Worm (Caenorhabditis elegans) whole organism, early embryonic: ENCODE data around the gene C04A11.2.

Source experiments
- B0310.2 ChIP-seq: sonication (generic microtip); optimal IDR thresholded peaks from 2 replicates; lab custom pipeline; 2016; ENCODE audit warnings: mild to moderate bottlenecking, missing genetic modification characterization, missing compliant biosample characterization
- F13C5.2 ChIP-seq: sonication (generic microtip); optimal IDR thresholded peaks from 2 replicates; lab custom pipeline; 2017; ENCODE audit warnings: mild to moderate bottlenecking, missing genetic modification characterization, inconsistent platforms, missing compliant biosample characterization
- aly-1 ChIP-seq: sonication (generic microtip); optimal IDR thresholded peaks from 2 replicates; lab custom pipeline; 2016; ENCODE audit warnings: missing genetic modification characterization, missing compliant biosample characterization
- ama-1 ChIP-seq: fragments of 150-350 bp; optimal IDR thresholded peaks from 2 replicates; lab custom pipeline; 2014
- ceh-13 ChIP-seq: fragments of 200-800 bp; sonication (Bioruptor generic); optimal IDR thresholded peaks from 2 replicates; lab custom pipeline; 2018; ENCODE audit warnings: mild to moderate bottlenecking, missing genetic modification characterization, missing compliant biosample characterization
- ceh-36 ChIP-seq: sonication (generic microtip); optimal IDR thresholded peaks from 2 replicates; lab custom pipeline; 2016; ENCODE audit warnings: missing genetic modification characterization, inconsistent platforms, missing compliant biosample characterization
- ets-7 ChIP-seq: sonication (generic microtip); optimal IDR thresholded peaks from 2 replicates; lab custom pipeline; 2016; ENCODE audit warnings: missing genotype, missing genetic modification characterization, missing compliant biosample characterization
- flt-1 ChIP-seq: fragments of 200-800 bp; sonication (Bioruptor generic); IDR thresholded peaks from 2 replicates; pipeline ENCODE4 v1.3.6; 2022; ENCODE audit warnings: missing genetic modification characterization, missing compliant biosample characterization
- hmbx-1 ChIP-seq: sonication (generic microtip); optimal IDR thresholded peaks from 2 replicates; lab custom pipeline; 2016; ENCODE audit warnings: mild to moderate bottlenecking, missing genetic modification characterization, missing compliant biosample characterization
- hmg-4 ChIP-seq: fragments of 200-800 bp; sonication (Bioruptor generic); optimal IDR thresholded peaks from 2 replicates; lab custom pipeline; 2018; ENCODE audit warnings: mild to moderate bottlenecking, missing genetic modification characterization, missing compliant biosample characterization
- hnd-1 ChIP-seq: sonication (generic microtip); optimal IDR thresholded peaks from 2 replicates; lab custom pipeline; 2016; ENCODE audit warnings: missing genetic modification characterization, missing compliant biosample characterization
- pes-1 ChIP-seq: fragments of 200-800 bp; sonication (Bioruptor generic); IDR thresholded peaks from 2 replicates; pipeline ENCODE4 v1.3.6; 2022; ENCODE audit warnings: missing genetic modification reagents, missing genetic modification characterization, missing compliant biosample characterization
- scrt-1 ChIP-seq: fragments of 200-800 bp; sonication (Bioruptor generic); IDR thresholded peaks from 2 replicates; pipeline ENCODE4 v1.3.6; 2022; ENCODE audit warnings: missing genetic modification characterization, missing compliant biosample characterization
- sea-1 ChIP-seq: fragments of 200-800 bp; sonication (Bioruptor generic); conservative IDR thresholded peaks from 2 replicates; pipeline ENCODE4 v1.3.6; 2022; ENCODE audit warnings: missing genetic modification characterization, missing compliant biosample characterization
- tbx-11 ChIP-seq: fragments of 200-800 bp; sonication (Bioruptor generic); IDR thresholded peaks from 2 replicates; pipeline ENCODE4 v1.3.6; 2022; ENCODE audit warnings: missing genetic modification characterization, missing compliant biosample characterization
- tbx-37 ChIP-seq: fragments of 200-800 bp; sonication (Bioruptor generic); conservative IDR thresholded peaks from 2 replicates; pipeline ENCODE4 v1.3.6; 2022; ENCODE audit warnings: missing genetic modification reagents, missing genetic modification characterization, missing compliant biosample characterization
- tra-4 ChIP-seq: sonication (generic microtip); optimal IDR thresholded peaks from 2 replicates; lab custom pipeline; 2017; ENCODE audit warnings: missing genetic modification characterization, missing compliant biosample characterization

The C04A11.2 gene

ce11 chrX:13668728-13669127 lies at the start of gene C04A11.2:
Gene C04A11.2, minus strand, starts transcription at chrX:13668828.
- TF ChIP-seq ceh-36, result no peak
- no peak for TF ChIP-seq F13C5.2 (tag; lab: Kevin White, UChicago)
- no peak for TF ChIP-seq hnd-1 (tag; lab: Kevin White, UChicago)
- no peak for TF ChIP-seq ama-1 (lab: Kevin White, UChicago)
- TF ChIP-seq flt-1 (GFP tag; lab: Robert Waterston, UW), result no peak
- no peak for TF ChIP-seq scrt-1 (GFP tag; lab: Robert Waterston, UW)
- TF ChIP-seq tbx-11 (GFP tag; lab: Robert Waterston, UW), result no peak
- TF ChIP-seq aly-1 (tag; lab: Kevin White, UChicago), result no peak
- no peak for TF ChIP-seq sea-1

ce11 chrX:13717053-13717671 lies 48.5 kb upstream of the C04A11.2 start, which contains the start of gene shc-3:
Gene shc-3, plus strand, starts transcription at chrX:13717536.
- TF ChIP-seq B0310.2 (no peak), pes-1 (GFP tag; lab: Robert Waterston, UW) (no peak), ama-1 (lab: Kevin White, UChicago) (no peak), ceh-13 (GFP tag; lab: Kevin White, UChicago) (no peak), tra-4 (no peak), scrt-1 (GFP tag; lab: Robert Waterston, UW) (no peak), tbx-37 (GFP tag; lab: Robert Waterston, UW) (no peak), ets-7 (tag; lab: Kevin White, UChicago) (no peak)

DNA sequence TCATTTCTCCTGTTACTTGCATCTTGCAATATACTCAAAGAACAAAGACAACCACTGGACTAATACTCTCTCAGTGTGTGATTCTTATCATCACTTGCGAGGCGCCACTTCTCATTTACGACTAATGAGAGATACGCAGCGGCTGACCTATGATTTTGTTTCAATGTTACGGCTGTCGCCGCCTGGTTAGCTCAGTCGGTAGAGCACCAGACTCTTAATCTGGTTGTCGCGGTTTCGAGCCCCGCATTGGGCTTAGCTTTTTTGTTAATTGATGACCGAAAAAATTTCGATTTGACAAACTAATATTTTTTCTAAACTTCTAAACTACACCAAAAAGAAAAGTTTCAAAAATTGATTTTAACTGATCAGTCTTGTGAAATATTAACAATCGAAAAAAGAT lies 47.7 kb upstream of the C04A11.2 start:
- TF ChIP-seq scrt-1 (GFP tag; lab: Robert Waterston, UW) (peak; percentile 61; the same call in 1 of the 2 replicates), sea-1 (0 out of 2 replicates have a peak, but pooled peaks have one; percentile 22), hmbx-1 (tag; lab: Kevin White, UChicago) (no peak)

DNA sequence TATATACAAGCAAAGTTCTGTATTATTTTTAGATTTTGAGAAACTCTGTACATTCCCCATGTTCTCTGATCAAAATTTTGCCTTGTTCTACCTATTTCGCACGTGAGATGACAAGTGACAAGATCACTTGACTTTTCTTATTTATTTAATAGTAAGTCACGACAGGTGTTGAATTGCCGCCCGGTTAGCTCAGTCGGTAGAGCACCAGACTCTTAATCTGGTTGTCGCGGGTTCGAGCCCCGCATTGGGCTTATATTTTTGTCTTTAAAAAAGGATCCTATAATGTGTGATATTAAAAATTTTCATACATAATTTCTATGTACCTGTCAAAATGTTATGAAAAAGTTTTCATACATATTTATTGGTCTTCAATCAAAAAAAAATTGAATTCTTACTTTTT lies 46.1 kb upstream of the C04A11.2 start:
- TF ChIP-seq tbx-11 (GFP tag; lab: Robert Waterston, UW) (no peak), B0310.2 (no peak), ets-7 (tag; lab: Kevin White, UChicago) (no peak), tra-4 (no peak), pes-1 (GFP tag; lab: Robert Waterston, UW) (peak; percentile 70; the same call in 1 of the 2 replicates), sea-1 (no peak), ceh-36 (peak; percentile 25), F13C5.2 (tag; lab: Kevin White, UChicago) (no peak), aly-1 (tag; lab: Kevin White, UChicago) (no peak), scrt-1 (GFP tag; lab: Robert Waterston, UW) (no peak), hmg-4 (GFP tag; lab: Kevin White, UChicago) (no peak), tbx-37 (GFP tag; lab: Robert Waterston, UW) (no peak), ama-1 (lab: Kevin White, UChicago) (no peak), hmbx-1 (tag; lab: Kevin White, UChicago) (no peak)

DNA sequence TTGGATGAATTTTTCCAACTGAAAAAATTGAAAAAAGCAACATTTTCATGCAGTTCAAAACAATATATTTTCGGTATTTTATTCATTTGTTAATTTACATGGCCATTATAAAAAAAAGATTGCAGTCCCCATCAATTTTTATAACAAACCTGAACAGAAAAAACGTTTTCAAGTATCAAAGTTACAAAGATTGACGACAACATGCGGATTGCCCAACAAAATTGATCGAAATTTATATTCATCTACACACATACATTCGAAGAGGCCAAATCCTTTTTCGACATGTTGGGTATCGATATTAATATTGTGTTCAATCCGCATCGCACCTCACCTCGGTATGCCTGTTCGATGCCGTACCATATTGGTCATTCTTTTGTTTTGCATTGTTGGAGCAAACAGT lies 45.2 kb upstream of the C04A11.2 start, which contains the start of gene K11E4.1:
TSS of gene K11E4.1 (plus strand) at position 301 of the 400 bp plus-strand sequence.
- TF ChIP-seq aly-1 (tag; lab: Kevin White, UChicago), result no peak
- no peak for TF ChIP-seq tbx-37 (GFP tag; lab: Robert Waterston, UW)
- TF ChIP-seq hmbx-1 (tag; lab: Kevin White, UChicago), result no peak
- no peak for TF ChIP-seq tbx-11 (GFP tag; lab: Robert Waterston, UW)
- no peak for TF ChIP-seq hmg-4 (GFP tag; lab: Kevin White, UChicago)
- TF ChIP-seq ets-7 (tag; lab: Kevin White, UChicago), result no peak
- TF ChIP-seq hnd-1 (tag; lab: Kevin White, UChicago), result no peak
- no peak for TF ChIP-seq ceh-13 (GFP tag; lab: Kevin White, UChicago)
- TF ChIP-seq tra-4, result no peak
- no peak for TF ChIP-seq sea-1
- no peak for TF ChIP-seq scrt-1 (GFP tag; lab: Robert Waterston, UW)
- no peak for TF ChIP-seq F13C5.2 (tag; lab: Kevin White, UChicago)
- no peak for TF ChIP-seq ceh-36
- no peak for TF ChIP-seq flt-1 (GFP tag; lab: Robert Waterston, UW)
- no peak for TF ChIP-seq ama-1 (lab: Kevin White, UChicago)

- TF ChIP-seq ets-7 (tag; lab: Kevin White, UChicago) (no peak), aly-1 (tag; lab: Kevin White, UChicago) (no peak), ceh-13 (GFP tag; lab: Kevin White, UChicago) (no peak), ceh-36 (no peak), scrt-1 (GFP tag; lab: Robert Waterston, UW) (no peak), hmg-4 (GFP tag; lab: Kevin White, UChicago) (no peak), pes-1 (GFP tag; lab: Robert Waterston, UW) (no peak), B0310.2 (no peak), ama-1 (lab: Kevin White, UChicago) (no peak), hnd-1 (tag; lab: Kevin White, UChicago) (no peak), F13C5.2 (tag; lab: Kevin White, UChicago) (no peak), sea-1 (no peak), tra-4 (no peak), tbx-11 (GFP tag; lab: Robert Waterston, UW) (no peak), flt-1 (GFP tag; lab: Robert Waterston, UW) (no peak), tbx-37 (GFP tag; lab: Robert Waterston, UW) (no peak), hmbx-1 (tag; lab: Kevin White, UChicago) (no peak)
These were observed 44.4 kb upstream of the C04A11.2 start for ce11 chrX:13712992-13713391.

ce11 chrX:13711909-13712308 lies 43.3 kb upstream of the C04A11.2 start, which contains the start of gene K02D3.2:
Gene K02D3.2, minus strand, starts transcription at chrX:13712009.
- no peak for TF ChIP-seq sea-1
